Fruit fly (Drosophila melanogaster) whole organism, adult: ENCODE measurements around the gene CG46310.

ENCODE experiments used
- CG14711 ChIP-seq: fragments of 200-800 bp; sonication (Bioruptor generic); optimal IDR thresholded peaks from 2 replicates; lab custom pipeline; 2018; ENCODE audit warnings: missing biosample characterization, mild to moderate bottlenecking, missing genetic modification characterization, moderate library complexity
- CG7045 ChIP-seq: fragments of 200-800 bp; sonication (Bioruptor generic); optimal IDR thresholded peaks from 2 replicates; lab custom pipeline; 2017; ENCODE audit warnings: missing biosample characterization, mild to moderate bottlenecking, missing genetic modification characterization
- tj ChIP-seq: fragments of 200-800 bp; sonication (Bioruptor generic); optimal IDR thresholded peaks from 3 replicates; lab custom pipeline; 2017; ENCODE audit warnings: missing biosample characterization, mild to moderate bottlenecking, missing genetic modification characterization, moderate library complexity

dm6 chr3R:23131341-23131884 is 42.3 kb upstream of the CG46310 start:
- no peak for TF ChIP-seq CG7045 (GFP tag; lab: Kevin White, UChicago)
- TF ChIP-seq CG14711 = no peak
- TF ChIP-seq tj (GFP tag; lab: Kevin White, UChicago) = no peak
